Worm (Caenorhabditis elegans): ENCODE measurements around the gene Y62F5A.10.

- no peak for TF ChIP-seq ces-1 (GFP tag; optimal IDR thresholded peaks at IDR 0.05)
- TF ChIP-seq snpc-4 (tag; optimal IDR thresholded peaks at IDR 0.05), result no peak
- no peak for TF ChIP-seq lsy-2 (tag; optimal IDR thresholded peaks at IDR 0.05)
- no peak for TF ChIP-seq ceh-39 (tag; optimal IDR thresholded peaks at IDR 0.05)
- no peak for TF ChIP-seq elt-1 (tag; optimal IDR thresholded peaks at IDR 0.05; ENCODE audit: borderline replicate concordance, insufficient read depth)
- no peak for TF ChIP-seq pha-4 (tag; optimal IDR thresholded peaks at IDR 0.05)
- no peak for TF ChIP-seq nhr-237 (tag; optimal IDR thresholded peaks at IDR 0.05)
- TF ChIP-seq ceh-83 (GFP tag; optimal IDR thresholded peaks at IDR 0.05), result no peak
- no peak for TF ChIP-seq unc-62 (GFP tag; optimal IDR thresholded peaks at IDR 0.05)
- no peak for TF ChIP-seq sptf-1 (tag; optimal IDR thresholded peaks at IDR 0.05)
Measured at ce11 chrII:11533716-11534115, 12.3 kb downstream of the Y62F5A.10 start, which contains the start of gene mdt-8.

Data from whole organism, mixed stage, embryonic.